Fruit fly (Drosophila melanogaster) whole organism, pupa: ENCODE results near the gene CG43799.

ENCODE experiments used
- CG10348 ChIP-seq: fragments of 200-800 bp; sonication (Bioruptor generic); IDR thresholded peaks from 2 replicates; pipeline ENCODE4 v1.3.6; 2022; ENCODE audit warnings: missing biosample characterization, missing genetic modification characterization
- CG12605 ChIP-seq: fragments of 200-800 bp; sonication (Bioruptor generic); IDR thresholded peaks from 2 replicates; pipeline ENCODE4 v1.3.6; 2022; ENCODE audit warnings: missing biosample characterization, missing genetic modification characterization
- CG13204 ChIP-seq: fragments of 200-800 bp; sonication (Bioruptor generic); optimal IDR thresholded peaks from 2 replicates; lab custom pipeline; 2018; ENCODE audit warnings: missing biosample characterization, mild to moderate bottlenecking, missing genetic modification characterization, moderate library complexity
- CG14655 ChIP-seq: fragments of 200-800 bp; sonication (Bioruptor generic); optimal IDR thresholded peaks from 3 replicates; lab custom pipeline; 2017; ENCODE audit warnings: mild to moderate bottlenecking, missing biosample characterization, missing genetic modification reagents, missing genetic modification characterization
- CG15710 ChIP-seq: fragments of 200-800 bp; sonication (Bioruptor generic); optimal IDR thresholded peaks from 2 replicates; lab custom pipeline; 2018; ENCODE audit warnings: missing biosample characterization, mild to moderate bottlenecking, missing genetic modification characterization, moderate library complexity
- CG17806 ChIP-seq: fragments of 200-800 bp; sonication (Bioruptor generic); optimal IDR thresholded peaks from 2 replicates; lab custom pipeline; 2018; ENCODE audit warnings: missing biosample characterization, mild to moderate bottlenecking, missing genetic modification characterization, moderate library complexity
- CG32121 ChIP-seq: fragments of 200-800 bp; sonication (Bioruptor generic); IDR thresholded peaks from 2 replicates; pipeline ENCODE4 v1.3.6; 2022; ENCODE audit warnings: missing biosample characterization, missing genetic modification characterization
- CG34367 ChIP-seq: fragments of 200-800 bp; sonication (Bioruptor generic); optimal IDR thresholded peaks from 2 replicates; lab custom pipeline; 2018; ENCODE audit warnings: missing biosample characterization, mild to moderate bottlenecking, missing genetic modification characterization
- CG4496 ChIP-seq: fragments of 200-800 bp; sonication (Bioruptor generic); IDR thresholded peaks from 3 replicates; pipeline ENCODE4 v1.3.6; 2022; ENCODE audit warnings: missing biosample characterization, missing genetic modification characterization
- CG8159 ChIP-seq: fragments of 200-800 bp; sonication (Bioruptor generic); optimal IDR thresholded peaks from 3 replicates; lab custom pipeline; 2018; ENCODE audit warnings: missing biosample characterization, mild to moderate bottlenecking, missing genetic modification characterization, moderate library complexity
- CG8301 ChIP-seq: fragments of 200-800 bp; sonication (Bioruptor generic); optimal IDR thresholded peaks from 2 replicates; lab custom pipeline; 2018; ENCODE audit warnings: missing biosample characterization, mild to moderate bottlenecking, missing genetic modification characterization
- CG9948 ChIP-seq: fragments of 200-800 bp; sonication (Bioruptor generic); optimal IDR thresholded peaks from 2 replicates; lab custom pipeline; 2018; ENCODE audit warnings: missing biosample characterization, mild to moderate bottlenecking, missing genetic modification characterization, moderate library complexity
- D1 ChIP-seq: fragments of 200-800 bp; sonication (Bioruptor generic); optimal IDR thresholded peaks from 2 replicates; lab custom pipeline; 2018; ENCODE audit warnings: missing biosample characterization, mild to moderate bottlenecking, missing genetic modification characterization, moderate library complexity
- EcR ChIP-seq: fragments of 200-800 bp; sonication (Bioruptor generic); optimal IDR thresholded peaks from 3 replicates; lab custom pipeline; 2019; ENCODE audit warnings: missing biosample characterization, missing genetic modification characterization, mild to moderate bottlenecking, moderate library complexity, missing genetic modification reagents
- Ets98B ChIP-seq: fragments of 200-800 bp; sonication (Bioruptor generic); IDR thresholded peaks from 2 replicates; pipeline ENCODE4 v1.3.6; 2022; ENCODE audit warnings: missing biosample characterization, missing genetic modification characterization
- Pif1A ChIP-seq: fragments of 200-800 bp; sonication (Bioruptor generic); optimal IDR thresholded peaks from 3 replicates; lab custom pipeline; 2016; ENCODE audit warnings: missing biosample characterization, missing genetic modification characterization
- Pif1B ChIP-seq: fragments of 200-800 bp; sonication (Bioruptor generic); optimal IDR thresholded peaks from 3 replicates; lab custom pipeline; 2016; ENCODE audit warnings: missing biosample characterization, missing genetic modification characterization
- Snoo ChIP-seq: fragments of 200-800 bp; sonication (Bioruptor generic); optimal IDR thresholded peaks from 3 replicates; lab custom pipeline; 2017; ENCODE audit warnings: missing biosample characterization, mild to moderate bottlenecking, missing genetic modification characterization, inconsistent platforms
- fd96Ca ChIP-seq: fragments of 200-800 bp; sonication (Bioruptor generic); IDR thresholded peaks from 3 replicates; pipeline ENCODE4 v1.3.6; 2022; ENCODE audit warnings: missing biosample characterization, missing genetic modification characterization
- gl ChIP-seq: fragments of 200-800 bp; sonication (Bioruptor generic); optimal IDR thresholded peaks from 2 replicates; lab custom pipeline; 2018; ENCODE audit warnings: missing biosample characterization, mild to moderate bottlenecking, missing genetic modification characterization
- rn ChIP-seq: fragments of 200-800 bp; sonication (Bioruptor generic); IDR thresholded peaks from 2 replicates; pipeline ENCODE4 v1.3.6; 2022; ENCODE audit warnings: missing biosample characterization, missing genetic modification characterization

The CG43799 gene

DNA sequence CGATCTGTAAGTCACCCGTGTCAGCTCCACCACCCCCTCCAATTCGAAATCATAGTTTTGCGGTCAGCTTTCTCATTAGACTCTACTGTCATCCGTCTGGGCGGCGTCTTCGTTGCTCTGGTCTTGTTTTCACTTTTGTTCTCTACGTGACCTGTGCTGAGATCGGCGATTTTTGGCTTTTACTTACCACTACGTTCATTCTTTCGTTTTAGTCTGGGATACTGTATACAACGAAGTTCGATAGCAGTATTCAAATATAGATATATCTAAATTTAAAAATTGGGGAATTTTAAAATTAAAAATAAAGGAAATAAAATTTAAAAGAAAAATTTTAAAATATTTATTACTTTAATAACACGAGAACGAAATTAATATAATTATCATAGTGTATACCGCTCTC, 25.3 kb downstream of the CG43799 start, which contains the start of gene CG13786:
Gene CG13786 (minus strand): TSS at position 101 of the 400 bp plus-strand sequence.
- no peak for TF ChIP-seq CG4496 (GFP tag; lab: Robert Waterston, UW)
- TF ChIP-seq D1 (tag; lab: Kevin White, UChicago), result no peak
- no peak for TF ChIP-seq CG14655 (GFP tag; lab: Kevin White, UChicago)
- no peak for TF ChIP-seq gl (tag; lab: Kevin White, UChicago)
- TF ChIP-seq Snoo (tag; lab: Kevin White, UChicago), result no peak
- TF ChIP-seq rn (GFP tag; lab: Robert Waterston, UW), result no peak
- no peak for TF ChIP-seq Pif1B (GFP tag; lab: Kevin White, UChicago)
- TF ChIP-seq CG15710 (tag; lab: Kevin White, UChicago), result no peak
- TF ChIP-seq fd96Ca (GFP tag; lab: Robert Waterston, UW), result no peak

DNA sequence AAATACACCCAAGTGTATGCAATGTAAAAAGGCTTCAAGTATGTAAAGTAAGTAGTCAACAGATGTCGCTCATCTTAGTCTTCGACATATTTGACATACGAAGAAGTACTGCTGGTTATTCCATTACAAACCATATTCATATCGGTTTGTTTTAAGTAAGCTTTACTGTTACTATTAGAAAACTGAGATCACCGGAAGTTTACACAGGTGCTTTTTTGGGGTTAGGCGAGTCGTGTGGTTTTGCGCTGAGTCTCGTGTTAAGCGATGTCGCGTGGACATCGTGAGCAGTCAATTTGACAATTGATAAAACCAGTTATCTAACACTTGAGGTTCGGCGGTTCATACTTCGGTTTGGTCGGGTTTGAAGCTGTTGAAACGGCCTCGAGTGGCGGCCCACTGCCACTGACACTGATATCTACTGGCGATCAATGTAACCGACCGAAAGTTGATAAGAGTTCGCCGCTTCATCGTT, 27.2 kb downstream of the CG43799 start:
- TF ChIP-seq CG32121 (GFP tag; lab: Robert Waterston, UW) (no peak), CG8301 (tag; lab: Kevin White, UChicago) (no peak), gl (tag; lab: Kevin White, UChicago) (no peak), CG9948 (no peak), CG12605 (GFP tag; lab: Robert Waterston, UW) (no peak), Pif1A (GFP tag; lab: Kevin White, UChicago) (no peak)

DNA sequence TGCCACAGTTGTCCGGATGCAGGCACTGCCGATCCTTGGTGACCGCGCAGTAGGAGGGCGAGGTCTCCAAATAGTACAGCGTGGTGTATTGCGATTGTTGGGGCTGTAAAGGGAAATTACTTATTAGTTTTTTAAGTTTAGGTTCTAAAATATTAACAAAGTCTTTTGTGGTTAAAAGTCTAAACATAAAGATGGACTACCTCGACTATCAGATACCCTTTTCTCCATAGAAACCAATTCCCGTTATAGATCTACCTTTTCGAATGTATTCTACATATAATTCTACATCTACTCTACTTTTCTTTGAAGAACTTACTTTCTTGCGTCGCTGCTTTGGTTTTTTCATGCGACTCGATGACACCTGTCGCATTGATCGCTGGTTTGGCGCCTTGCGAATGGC, 28.6 kb downstream of the CG43799 start:
- TF ChIP-seq Pif1A (GFP tag; lab: Kevin White, UChicago), result no peak
- no peak for TF ChIP-seq rn (GFP tag; lab: Robert Waterston, UW)
- no peak for TF ChIP-seq CG10348 (GFP tag; lab: Robert Waterston, UW)
- no peak for TF ChIP-seq CG34367 (tag; lab: Kevin White, UChicago)
- no peak for TF ChIP-seq CG32121 (GFP tag; lab: Robert Waterston, UW)
- no peak for TF ChIP-seq CG12605 (GFP tag; lab: Robert Waterston, UW)
- no peak for TF ChIP-seq CG9948
- no peak for TF ChIP-seq CG4496 (GFP tag; lab: Robert Waterston, UW)
- no peak for TF ChIP-seq CG15710 (tag; lab: Kevin White, UChicago)
- no peak for TF ChIP-seq CG17806 (tag; lab: Kevin White, UChicago)
- no peak for TF ChIP-seq D1 (tag; lab: Kevin White, UChicago)
- TF ChIP-seq Pif1B (GFP tag; lab: Kevin White, UChicago), result no peak
- no peak for TF ChIP-seq gl (tag; lab: Kevin White, UChicago)
- no peak for TF ChIP-seq Snoo (tag; lab: Kevin White, UChicago)

DNA sequence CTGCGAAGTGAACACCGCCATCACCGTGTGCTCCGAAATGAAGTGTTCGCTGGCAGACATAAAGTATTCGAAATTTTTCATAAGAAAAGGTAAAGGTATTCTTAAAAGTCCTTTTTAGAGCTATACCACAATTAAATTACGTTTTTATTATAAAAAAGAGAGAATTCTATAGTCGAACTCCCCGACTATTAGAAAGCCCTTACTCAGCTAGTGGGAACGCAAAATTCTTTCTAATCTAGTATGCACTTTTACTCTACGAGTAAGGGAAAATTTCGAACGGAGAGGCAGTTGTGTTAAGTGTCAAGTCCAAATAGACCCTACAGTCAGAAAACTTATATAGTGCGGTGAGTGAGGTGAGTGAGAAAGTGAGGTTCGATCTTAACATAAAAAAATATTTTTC, 29.7 kb downstream of the CG43799 start, which contains the start of gene CG31909:
Gene CG31909 (plus strand): TSS at position 301 of the 400 bp plus-strand sequence.
- TF ChIP-seq CG8159 (tag; lab: Kevin White, UChicago), result no peak
- TF ChIP-seq CG12605 (GFP tag; lab: Robert Waterston, UW), result no peak

DNA sequence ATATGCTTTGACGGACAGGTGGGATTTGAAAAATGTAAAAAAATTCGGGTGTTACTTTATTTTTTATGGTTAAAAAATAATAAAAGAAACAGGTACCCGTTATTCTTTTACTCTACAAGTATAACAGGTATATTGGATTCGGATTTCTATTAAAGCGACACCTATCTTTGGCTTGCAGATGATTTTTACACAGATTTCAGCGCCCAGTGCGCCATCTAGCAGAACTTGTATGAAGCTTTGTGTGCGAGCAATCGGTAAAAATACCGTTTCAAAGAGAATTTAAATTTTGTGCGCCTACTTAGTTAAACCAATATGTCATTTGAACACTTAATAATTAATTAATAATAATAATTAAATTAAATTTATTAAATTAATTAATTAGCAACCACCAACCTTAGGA, 30.6 kb downstream of the CG43799 start:
- TF ChIP-seq D1 (tag; lab: Kevin White, UChicago), result peak; percentile 59
- TF ChIP-seq Snoo (tag; lab: Kevin White, UChicago), result peak; percentile 20
- no peak for TF ChIP-seq CG14655 (GFP tag; lab: Kevin White, UChicago)

DNA sequence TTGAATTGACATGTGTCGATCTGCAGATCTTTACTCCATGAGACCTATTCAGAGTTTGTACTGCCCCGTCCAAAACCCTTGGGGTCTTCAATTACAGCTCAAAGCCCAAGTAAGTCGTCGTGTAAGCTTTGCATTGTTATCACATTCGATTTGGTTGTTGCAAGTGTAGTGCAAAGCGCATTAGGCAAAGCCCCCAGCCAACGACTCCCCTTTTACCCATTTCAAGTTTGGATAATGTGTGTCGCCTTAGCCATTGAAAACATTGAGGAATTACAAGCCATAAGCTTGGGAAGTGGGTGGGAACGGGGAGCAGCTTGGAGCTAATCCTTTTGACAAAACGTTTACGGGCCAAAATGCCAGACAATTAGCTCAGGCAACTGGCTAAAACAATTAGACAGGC, 32.0 kb downstream of the CG43799 start:
- no peak for TF ChIP-seq gl (tag; lab: Kevin White, UChicago)
- TF ChIP-seq CG15710 (tag; lab: Kevin White, UChicago), result no peak
- no peak for TF ChIP-seq CG12605 (GFP tag; lab: Robert Waterston, UW)
- TF ChIP-seq EcR, result no peak
- TF ChIP-seq fd96Ca (GFP tag; lab: Robert Waterston, UW), result no peak
- no peak for TF ChIP-seq CG8301 (tag; lab: Kevin White, UChicago)
- no peak for TF ChIP-seq CG8159 (tag; lab: Kevin White, UChicago)
- TF ChIP-seq CG34367 (tag; lab: Kevin White, UChicago), result no peak
- TF ChIP-seq CG4496 (GFP tag; lab: Robert Waterston, UW), result no peak
- TF ChIP-seq Snoo (tag; lab: Kevin White, UChicago), result no peak
- TF ChIP-seq Pif1A (GFP tag; lab: Kevin White, UChicago), result no peak

DNA sequence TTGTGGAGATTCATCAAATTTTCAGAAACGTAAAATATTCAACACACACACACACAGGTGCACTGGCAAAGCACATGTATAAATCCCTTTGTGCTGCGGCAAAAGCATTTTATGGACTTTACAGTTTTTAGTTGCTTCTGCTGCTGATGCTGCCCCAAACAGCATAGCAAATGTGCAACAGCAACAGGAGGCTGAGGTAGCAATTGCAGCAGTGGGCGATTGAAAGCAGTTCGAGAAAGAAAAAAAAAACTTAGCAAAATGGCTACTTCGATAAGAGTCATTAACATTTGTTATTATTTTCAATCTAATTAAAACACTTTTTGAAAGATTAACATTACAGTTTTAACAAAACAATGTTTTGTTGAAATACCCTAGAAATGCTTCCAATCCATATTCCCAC, 32.7 kb downstream of the CG43799 start:
- TF ChIP-seq gl (tag; lab: Kevin White, UChicago) (no peak), Ets98B (0 out of 2 replicates have a peak, but pooled peaks have one; percentile 6), CG13204 (GFP tag; lab: Kevin White, UChicago) (no peak), CG10348 (GFP tag; lab: Robert Waterston, UW) (no peak), CG12605 (GFP tag; lab: Robert Waterston, UW) (no peak)
